Worm (Caenorhabditis elegans): ENCODE data around the gene nas-18.

DNA sequence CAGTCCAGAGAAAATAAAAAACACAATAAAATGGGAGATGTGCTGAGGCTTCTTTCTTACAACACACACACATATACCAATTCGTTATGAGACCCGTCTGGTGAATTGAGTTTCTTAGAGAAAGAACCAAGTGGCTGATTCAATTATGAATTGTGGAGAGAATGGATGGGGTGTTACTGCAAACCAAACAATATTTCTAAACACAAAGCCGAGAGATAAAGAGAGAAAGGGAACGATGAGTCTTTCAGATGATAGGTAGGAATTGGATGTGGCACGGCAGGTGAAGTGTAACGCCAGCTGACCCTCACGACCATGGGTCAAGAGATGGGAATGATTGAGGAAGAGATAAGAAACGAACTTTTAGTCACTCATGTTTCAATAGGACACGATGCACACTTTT is 50.1 kb downstream of the nas-18 start, which contains the start of gene mig-17:
- TF ChIP-seq tab-1 (GFP tag; IDR thresholded peaks at IDR 0.05) (no peak), flt-1 (GFP tag; IDR thresholded peaks at IDR 0.05) (no peak), ztf-23 (GFP tag; IDR thresholded peaks at IDR 0.05) (no peak), med-1 (GFP tag; optimal IDR thresholded peaks at IDR 0.05; ENCODE audit: insufficient read depth) (no peak), T22C8.4 (GFP tag; IDR thresholded peaks at IDR 0.05) (no peak), klf-2 (GFP tag; conservative IDR thresholded peaks at IDR 0.05) (no peak)

Measured in whole organism, midembryonic.